Fruit fly (Drosophila melanogaster) whole organism, prepupa: ENCODE results near the gene IFT54.

Experiments used
- Blimp-1 ChIP-seq: fragments of 200-800 bp; sonication (Bioruptor generic); optimal IDR thresholded peaks from 3 replicates; lab custom pipeline; 2017; ENCODE audit warnings: missing biosample characterization, missing genetic modification characterization, mild to moderate bottlenecking, moderate library complexity, missing genetic modification reagents
- CG10631 ChIP-seq: fragments of 200-800 bp; sonication (Bioruptor generic); optimal IDR thresholded peaks from 2 replicates; lab custom pipeline; 2016; ENCODE audit warnings: missing biosample characterization, missing genetic modification characterization
- CG10669 ChIP-seq: fragments of 200-800 bp; sonication (Bioruptor generic); optimal IDR thresholded peaks from 3 replicates; lab custom pipeline; 2018; ENCODE audit warnings: missing biosample characterization, mild to moderate bottlenecking, missing genetic modification characterization, moderate library complexity
- CG11902 ChIP-seq: fragments of 200-800 bp; sonication (Bioruptor generic); optimal IDR thresholded peaks from 3 replicates; lab custom pipeline; 2016; ENCODE audit warnings: missing biosample characterization, missing genetic modification characterization
- CG15336 ChIP-seq: fragments of 200-800 bp; sonication (Bioruptor generic); IDR thresholded peaks from 2 replicates; pipeline ENCODE4 v1.3.6; 2022; ENCODE audit warnings: missing biosample characterization, missing genetic modification characterization
- CG1621 ChIP-seq: fragments of 200-800 bp; sonication (Bioruptor generic); optimal IDR thresholded peaks from 3 replicates; lab custom pipeline; 2018; ENCODE audit warnings: missing biosample characterization, mild to moderate bottlenecking, missing genetic modification characterization
- CG31627 ChIP-seq: fragments of 200-800 bp; sonication (Bioruptor generic); optimal IDR thresholded peaks from 3 replicates; lab custom pipeline; 2016; ENCODE audit warnings: missing biosample characterization, missing genetic modification characterization
- CG32006 ChIP-seq: fragments of 200-800 bp; sonication (Bioruptor generic); optimal IDR thresholded peaks from 3 replicates; lab custom pipeline; 2017; ENCODE audit warnings: missing biosample characterization, mild to moderate bottlenecking, missing genetic modification characterization
- CG6163 ChIP-seq: fragments of 200-800 bp; sonication (Bioruptor generic); IDR thresholded peaks from 3 replicates; pipeline ENCODE4 v1.3.6; 2022; ENCODE audit warnings: missing biosample characterization, missing genetic modification characterization
- CG6792 ChIP-seq: fragments of 200-800 bp; sonication (Bioruptor generic); optimal IDR thresholded peaks from 3 replicates; lab custom pipeline; 2016; ENCODE audit warnings: missing biosample characterization, missing genetic modification characterization
- CG6808 ChIP-seq: fragments of 200-800 bp; sonication (Bioruptor generic); optimal IDR thresholded peaks from 3 replicates; lab custom pipeline; 2017; ENCODE audit warnings: missing biosample characterization, missing genetic modification characterization, mild to moderate bottlenecking, moderate library complexity, missing genetic modification reagents
- CG7368 ChIP-seq: fragments of 200-800 bp; sonication (Bioruptor generic); optimal IDR thresholded peaks from 3 replicates; lab custom pipeline; 2016; ENCODE audit warnings: missing biosample characterization, missing genetic modification characterization
- CG8319 ChIP-seq: fragments of 200-800 bp; sonication (Bioruptor generic); optimal IDR thresholded peaks from 3 replicates; lab custom pipeline; 2016; ENCODE audit warnings: missing biosample characterization, missing genetic modification characterization
- CG8632 ChIP-seq: fragments of 200-800 bp; sonication (Bioruptor generic); optimal IDR thresholded peaks from 3 replicates; lab custom pipeline; 2016; ENCODE audit warnings: missing biosample characterization, missing genetic modification characterization
- CG9139 ChIP-seq: fragments of 200-800 bp; sonication (Bioruptor generic); optimal IDR thresholded peaks from 3 replicates; lab custom pipeline; 2017; ENCODE audit warnings: missing biosample characterization, mild to moderate bottlenecking, missing genetic modification characterization
- Eip78C ChIP-seq: fragments of 200-800 bp; sonication (Bioruptor generic); peaks from one replicate; lab custom pipeline; 2016; ENCODE audit warnings: missing biosample characterization, missing genetic modification characterization
- Eip93F ChIP-seq: fragments of 200-800 bp; sonication (Bioruptor generic); optimal IDR thresholded peaks from 2 replicates; lab custom pipeline; 2016; ENCODE audit warnings: missing biosample characterization, mild to moderate bottlenecking, missing genetic modification characterization
- Hr38 ChIP-seq: sonication (Bioruptor generic); optimal IDR thresholded peaks from 2 replicates; lab custom pipeline; 2016; ENCODE audit warnings: missing biosample characterization, missing genetic modification characterization
- Hr39 ChIP-seq: fragments of 200-800 bp; sonication (Bioruptor generic); optimal IDR thresholded peaks from 2 replicates; lab custom pipeline; 2016; ENCODE audit warnings: missing biosample characterization, missing genetic modification characterization
- Lpt ChIP-seq: fragments of 200-800 bp; sonication (Bioruptor generic); optimal IDR thresholded peaks from 3 replicates; lab custom pipeline; 2016; ENCODE audit warnings: missing biosample characterization, missing genetic modification characterization
- OdsH ChIP-seq: fragments of 200-800 bp; sonication (Bioruptor generic); optimal IDR thresholded peaks from 3 replicates; lab custom pipeline; 2016; ENCODE audit warnings: missing biosample characterization, missing genetic modification characterization
- Sox102F ChIP-seq: fragments of 200-800 bp; sonication (Bioruptor generic); optimal IDR thresholded peaks from 2 replicates; lab custom pipeline; 2016; ENCODE audit warnings: missing biosample characterization, mild to moderate bottlenecking, missing genetic modification characterization
- Sox15 ChIP-seq: fragments of 200-800 bp; sonication (Bioruptor generic); optimal IDR thresholded peaks from 3 replicates; lab custom pipeline; 2016; ENCODE audit warnings: missing biosample characterization, missing genetic modification characterization
- acj6 ChIP-seq: fragments of 200-800 bp; sonication (Bioruptor generic); optimal IDR thresholded peaks from 3 replicates; lab custom pipeline; 2016; ENCODE audit warnings: missing biosample characterization, missing genetic modification characterization
- cyc ChIP-seq: fragments of 200-800 bp; sonication (Bioruptor generic); optimal IDR thresholded peaks from 3 replicates; lab custom pipeline; 2016; ENCODE audit warnings: missing biosample characterization, missing genetic modification characterization
- dac ChIP-seq: fragments of 200-800 bp; sonication (Bioruptor generic); optimal IDR thresholded peaks from 2 replicates; lab custom pipeline; 2017; ENCODE audit warnings: missing biosample characterization, mild to moderate bottlenecking, missing genetic modification characterization
- dsx ChIP-seq: fragments of 200-800 bp; optimal IDR thresholded peaks from 3 replicates; lab custom pipeline; 2019; ENCODE audit warnings: missing biosample characterization, mild to moderate bottlenecking, missing genetic modification characterization, moderate library complexity; ENCODE audit not compliant: poor library complexity, severe bottlenecking
- eg ChIP-seq: fragments of 200-800 bp; sonication (Bioruptor generic); IDR thresholded peaks from 3 replicates; pipeline ENCODE4 v1.3.6; 2022; ENCODE audit warnings: missing biosample characterization, missing genetic modification characterization
- esn ChIP-seq: fragments of 200-800 bp; sonication (Bioruptor generic); optimal IDR thresholded peaks from 2 replicates; lab custom pipeline; 2016; ENCODE audit warnings: missing biosample characterization, mild to moderate bottlenecking, missing genetic modification characterization, moderate library complexity
- fd59A ChIP-seq: fragments of 200-800 bp; sonication (Bioruptor generic); optimal IDR thresholded peaks from 2 replicates; lab custom pipeline; 2017; ENCODE audit warnings: missing biosample characterization, mild to moderate bottlenecking, missing genetic modification characterization, missing genetic modification reagents
- fd85E ChIP-seq: fragments of 200-800 bp; sonication (Bioruptor generic); optimal IDR thresholded peaks from 3 replicates; lab custom pipeline; 2016; ENCODE audit warnings: missing biosample characterization, missing genetic modification characterization
- fkh ChIP-seq: fragments of 200-800 bp; sonication (Bioruptor generic); optimal IDR thresholded peaks from 3 replicates; lab custom pipeline; 2017; ENCODE audit warnings: missing biosample characterization, mild to moderate bottlenecking, missing genetic modification characterization, moderate library complexity
- lz ChIP-seq: fragments of 200-800 bp; sonication (Bioruptor generic); optimal IDR thresholded peaks from 3 replicates; lab custom pipeline; 2016; ENCODE audit warnings: missing biosample characterization, missing genetic modification characterization
- pdm3 ChIP-seq: fragments of 200-800 bp; sonication (Bioruptor generic); optimal IDR thresholded peaks from 3 replicates; lab custom pipeline; 2016; ENCODE audit warnings: missing biosample characterization, missing genetic modification characterization
- ss ChIP-seq, 2 experiments: fragments of 200-800 bp; sonication (Bioruptor generic); optimal IDR thresholded peaks; 2 replicates in 1 of 2; 3 replicates in 1 of 2; lab custom pipeline; 2017 to 2018; ENCODE audit warnings: mild to moderate bottlenecking in 2 of 2, missing biosample characterization in 2 of 2, missing genetic modification characterization in 2 of 2, moderate library complexity in 1 of 2
- topi ChIP-seq: fragments of 200-800 bp; sonication (Bioruptor generic); optimal IDR thresholded peaks from 3 replicates; lab custom pipeline; 2016; ENCODE audit warnings: missing biosample characterization, missing genetic modification characterization

IFT54 gene

dm6 chr3R:14308801-14309217, 6.6 kb downstream of the IFT54 start, which contains the start of gene Polr2I (continued):
- TF ChIP-seq dac (no peak), CG8319 (GFP tag; lab: Kevin White, UChicago) (no peak), Hr39 (GFP tag; lab: Kevin White, UChicago) (no peak), CG11902 (no peak), ss (GFP tag; optimal IDR thresholded peaks at IDR 0.05; lab: Kevin White, UChicago) (no peak), OdsH (GFP tag; lab: Kevin White, UChicago) (no peak), Hr38 (GFP tag; lab: Kevin White, UChicago) (no peak), CG8632 (peak; percentile 26), lz (GFP tag; lab: Kevin White, UChicago) (peak; percentile 33), CG10669 (no peak), CG15336 (GFP tag; lab: Robert Waterston, UW) (peak; percentile 10; the same call in 1 of the 2 replicates), CG6792 (peak; percentile 15), CG1621 (tag; lab: Kevin White, UChicago) (no peak), Eip93F (GFP tag; lab: Kevin White, UChicago) (no peak), fkh (peak; percentile 68), CG6808 (no peak), CG7368 (GFP tag; lab: Kevin White, UChicago) (no peak), CG31627 (GFP tag; lab: Kevin White, UChicago) (peak; percentile 27), fd85E (GFP tag; lab: Kevin White, UChicago) (no peak), Eip78C (GFP tag; lab: Kevin White, UChicago) (peak; percentile 58), CG9139 (GFP tag; lab: Kevin White, UChicago) (no peak), Sox15 (GFP tag; lab: Kevin White, UChicago) (peak; percentile 37), Blimp-1 (GFP tag; lab: Kevin White, UChicago) (no peak), esn (GFP tag; lab: Kevin White, UChicago) (peak; percentile 35)

DNA sequence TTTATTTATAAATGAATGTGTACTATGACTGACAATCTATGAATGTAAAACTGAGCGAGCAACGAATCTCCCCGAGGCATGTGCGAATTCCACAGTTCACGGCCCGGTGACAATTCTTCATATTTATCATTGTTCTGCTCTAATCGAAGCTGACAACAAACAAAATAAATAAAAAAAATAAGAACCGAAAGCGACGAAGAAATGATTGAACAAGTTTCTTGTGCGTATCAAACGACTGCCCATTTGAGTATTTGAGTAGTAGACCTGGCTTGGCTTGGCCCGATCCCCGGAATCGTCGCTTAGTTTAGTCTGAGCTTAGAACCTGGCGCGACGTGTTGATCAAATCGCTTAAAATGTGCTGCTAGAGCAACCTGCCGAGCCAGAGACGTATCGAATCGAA, 7.8 kb downstream of the IFT54 start, which contains the start of gene CG31321:
Gene CG31321 (plus strand): TSS at position 301 of the 400 bp plus-strand sequence.
- TF ChIP-seq CG15336 (GFP tag; lab: Robert Waterston, UW) (no peak), CG7368 (GFP tag; lab: Kevin White, UChicago) (no peak), fd59A (GFP tag; lab: Kevin White, UChicago) (no peak), eg (GFP tag; lab: Robert Waterston, UW) (no peak), dac (no peak), Sox102F (GFP tag; lab: Kevin White, UChicago) (no peak), esn (GFP tag; lab: Kevin White, UChicago) (no peak), CG8319 (GFP tag; lab: Kevin White, UChicago) (no peak), CG6163 (GFP tag; lab: Robert Waterston, UW) (no peak), pdm3 (GFP tag; lab: Kevin White, UChicago) (no peak), acj6 (GFP tag; lab: Kevin White, UChicago) (no peak), Hr39 (GFP tag; lab: Kevin White, UChicago) (no peak), lz (GFP tag; lab: Kevin White, UChicago) (no peak), CG6808 (no peak)

DNA sequence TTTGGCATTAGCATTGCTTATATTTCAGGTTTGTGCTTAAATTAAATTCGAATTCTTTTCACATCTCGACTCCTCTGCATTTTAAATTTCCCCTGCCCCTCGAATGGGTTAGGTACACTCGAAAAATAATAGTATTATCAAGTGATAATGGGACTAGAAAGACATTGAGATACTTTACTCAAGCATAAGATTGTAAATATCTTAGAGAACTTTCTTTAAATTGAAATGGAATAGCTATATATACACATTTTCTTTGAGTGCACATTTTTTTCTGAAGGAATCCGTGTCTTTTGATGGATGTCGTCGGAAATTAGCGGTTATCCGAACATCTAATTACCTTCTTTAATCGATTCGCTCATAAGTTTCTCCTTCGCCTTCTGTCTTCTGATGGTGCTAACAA, 8.8 kb downstream of the IFT54 start:
- TF ChIP-seq Lpt (GFP tag; lab: Kevin White, UChicago) (no peak), dsx (no peak), CG32006 (GFP tag; lab: Kevin White, UChicago) (peak; percentile 22), fd85E (GFP tag; lab: Kevin White, UChicago) (no peak), Hr39 (GFP tag; lab: Kevin White, UChicago) (peak; percentile 45), esn (GFP tag; lab: Kevin White, UChicago) (peak; percentile 46), CG15336 (GFP tag; lab: Robert Waterston, UW) (peak; percentile 33; the same call in 1 of the 2 replicates), CG10631 (peak; percentile 18), acj6 (GFP tag; lab: Kevin White, UChicago) (peak; percentile 3), CG31627 (GFP tag; lab: Kevin White, UChicago) (peak; percentile 31), cyc (peak; percentile 18), eg (GFP tag; lab: Robert Waterston, UW) (peak; percentile 18; the same call in 1 of the 3 replicates), topi (GFP tag; lab: Kevin White, UChicago) (peak; percentile 39), Sox102F (GFP tag; lab: Kevin White, UChicago) (no peak), Eip78C (GFP tag; lab: Kevin White, UChicago) (peak; percentile 58), lz (GFP tag; lab: Kevin White, UChicago) (peak; percentile 46)
